Fruit fly (Drosophila melanogaster) whole organism, embryonic: ENCODE measurements around the gene Gnf1.

Experiments used
- Bdp1 ChIP-seq: fragments of 200-800 bp; sonication (Bioruptor generic); optimal IDR thresholded peaks from 3 replicates; lab custom pipeline; 2016; ENCODE audit warnings: missing biosample characterization, missing genetic modification characterization
- CG10543 ChIP-seq: fragments of 200-800 bp; sonication (Bioruptor generic); optimal IDR thresholded peaks from 3 replicates; lab custom pipeline; 2017; ENCODE audit warnings: missing biosample characterization, mild to moderate bottlenecking, missing genetic modification characterization, moderate library complexity
- CG10959 ChIP-seq: fragments of 200-800 bp; sonication (Bioruptor generic); IDR thresholded peaks from 2 replicates; pipeline ENCODE4 v1.3.6; 2022; ENCODE audit warnings: missing biosample characterization, missing genetic modification characterization
- CG11723 ChIP-seq: fragments of 200-800 bp; sonication (Bioruptor generic); optimal IDR thresholded peaks from 2 replicates; lab custom pipeline; 2017; ENCODE audit warnings: missing biosample characterization, mild to moderate bottlenecking, missing genetic modification characterization
- CG12071 ChIP-seq: fragments of 200-800 bp; sonication (Bioruptor generic); optimal IDR thresholded peaks from 3 replicates; lab custom pipeline; 2018; ENCODE audit warnings: missing biosample characterization, mild to moderate bottlenecking, missing genetic modification characterization
- CG12299 ChIP-seq: fragments of 200-800 bp; sonication (Bioruptor generic); optimal IDR thresholded peaks from 2 replicates; lab custom pipeline; 2018; ENCODE audit warnings: missing biosample characterization, mild to moderate bottlenecking, missing genetic modification characterization
- CG12744 ChIP-seq: fragments of 200-800 bp; sonication (Bioruptor generic); optimal IDR thresholded peaks from 2 replicates; lab custom pipeline; 2016; ENCODE audit warnings: missing biosample characterization, missing genetic modification characterization
- CG13296 ChIP-seq: fragments of 200-800 bp; sonication (Bioruptor generic); optimal IDR thresholded peaks from 3 replicates; lab custom pipeline; 2018; ENCODE audit warnings: missing biosample characterization, mild to moderate bottlenecking, missing genetic modification characterization
- CG13424 ChIP-seq: fragments of 200-800 bp; sonication (Bioruptor generic); optimal IDR thresholded peaks from 2 replicates; lab custom pipeline; 2019; ENCODE audit warnings: missing biosample characterization, mild to moderate bottlenecking, missing genetic modification characterization, moderate library complexity
- CG14050 ChIP-seq: fragments of 200-800 bp; sonication (Bioruptor generic); IDR thresholded peaks from 3 replicates; pipeline ENCODE4 v1.3.6; 2022; ENCODE audit warnings: missing biosample characterization, missing genetic modification characterization
- CG14441 ChIP-seq: fragments of 200-800 bp; sonication (Bioruptor generic); IDR thresholded peaks from 2 replicates; pipeline ENCODE4 v1.3.6; 2022; ENCODE audit warnings: missing biosample characterization, missing genetic modification characterization
- CG1647 ChIP-seq: fragments of 200-800 bp; sonication (Bioruptor generic); optimal IDR thresholded peaks from 3 replicates; lab custom pipeline; 2016; ENCODE audit warnings: missing biosample characterization, missing genetic modification characterization
- CG16779 ChIP-seq: fragments of 200-800 bp; sonication (Bioruptor generic); IDR thresholded peaks from 2 replicates; pipeline ENCODE4 v1.3.6; 2022; ENCODE audit warnings: missing biosample characterization, missing genetic modification characterization
- CG16863 ChIP-seq: fragments of 200-800 bp; sonication (Bioruptor generic); optimal IDR thresholded peaks from 3 replicates; lab custom pipeline; 2016; ENCODE audit warnings: missing biosample characterization, missing genetic modification characterization
- CG18476 ChIP-seq: fragments of 200-800 bp; sonication (Bioruptor generic); optimal IDR thresholded peaks from 2 replicates; lab custom pipeline; 2016; ENCODE audit warnings: missing biosample characterization, mild to moderate bottlenecking, missing genetic modification characterization
- CG2129 ChIP-seq: fragments of 200-800 bp; sonication (Bioruptor generic); IDR thresholded peaks from 2 replicates; pipeline ENCODE4 v1.3.6; 2022; ENCODE audit warnings: missing biosample characterization, missing genetic modification characterization; ENCODE audit not compliant: partially characterized antibody
- CG3281 ChIP-seq: fragments of 200-800 bp; sonication (Bioruptor generic); optimal IDR thresholded peaks from 3 replicates; lab custom pipeline; 2017; ENCODE audit warnings: missing biosample characterization, mild to moderate bottlenecking, missing genetic modification characterization
- CG3847 ChIP-seq: fragments of 200-800 bp; sonication (Bioruptor generic); IDR thresholded peaks from 2 replicates; pipeline ENCODE4 v1.3.6; 2022; ENCODE audit warnings: missing biosample characterization, missing genetic modification characterization
- CG5245 ChIP-seq: fragments of 200-800 bp; sonication (Bioruptor generic); optimal IDR thresholded peaks from 3 replicates; lab custom pipeline; 2016; ENCODE audit warnings: missing biosample characterization, missing genetic modification characterization
- CG6654 ChIP-seq: fragments of 200-800 bp; sonication (Bioruptor generic); optimal IDR thresholded peaks from 2 replicates; lab custom pipeline; 2017; ENCODE audit warnings: missing biosample characterization, mild to moderate bottlenecking, missing genetic modification characterization
- CG6791 ChIP-seq: fragments of 200-800 bp; sonication (Bioruptor generic); IDR thresholded peaks from 3 replicates; pipeline ENCODE4 v1.3.6; 2022; ENCODE audit warnings: missing biosample characterization, missing genetic modification characterization; ENCODE audit not compliant: partially characterized antibody
- CG7928 ChIP-seq: fragments of 200-800 bp; sonication (Bioruptor generic); optimal IDR thresholded peaks from 2 replicates; lab custom pipeline; 2017; ENCODE audit warnings: missing biosample characterization, mild to moderate bottlenecking, missing genetic modification characterization
- CG8765 ChIP-seq: fragments of 200-800 bp; sonication (Bioruptor generic); IDR thresholded peaks from 2 replicates; pipeline ENCODE4 v1.3.6; 2022; ENCODE audit warnings: missing biosample characterization, missing genetic modification characterization
- CG9727 ChIP-seq: fragments of 200-800 bp; sonication (Bioruptor generic); optimal IDR thresholded peaks from 3 replicates; lab custom pipeline; 2017; ENCODE audit warnings: missing biosample characterization, mild to moderate bottlenecking, missing genetic modification characterization
- CG9817 ChIP-seq: fragments of 200-800 bp; sonication (Bioruptor generic); optimal IDR thresholded peaks from 2 replicates; lab custom pipeline; 2018; ENCODE audit warnings: missing biosample characterization, mild to moderate bottlenecking, missing genetic modification characterization, moderate library complexity
- Doc3 ChIP-seq: fragments of 200-800 bp; sonication (Bioruptor generic); IDR thresholded peaks from 3 replicates; pipeline ENCODE4 v1.3.6; 2022; ENCODE audit warnings: missing biosample characterization, missing genetic modification characterization; ENCODE audit not compliant: partially characterized antibody
- HmgZ ChIP-seq: fragments of 200-800 bp; sonication (Bioruptor generic); optimal IDR thresholded peaks from 2 replicates; lab custom pipeline; 2018; ENCODE audit warnings: missing biosample characterization, mild to moderate bottlenecking, missing genetic modification characterization
- Hmx ChIP-seq: fragments of 200-800 bp; sonication (Bioruptor generic); optimal IDR thresholded peaks from 2 replicates; lab custom pipeline; 2016; ENCODE audit warnings: missing biosample characterization, missing genetic modification characterization
- Ravus ChIP-seq: fragments of 200-800 bp; sonication (Bioruptor generic); IDR thresholded peaks from 2 replicates; pipeline ENCODE4 v1.3.6; 2022; ENCODE audit warnings: missing biosample characterization, missing genetic modification characterization
- Sox102F ChIP-seq: fragments of 200-800 bp; sonication (Bioruptor generic); optimal IDR thresholded peaks from 2 replicates; lab custom pipeline; 2018; ENCODE audit warnings: missing biosample characterization, mild to moderate bottlenecking, missing genetic modification characterization, moderate library complexity
- ap ChIP-seq: fragments of 200-800 bp; sonication (Bioruptor generic); IDR thresholded peaks from 2 replicates; pipeline ENCODE4 v1.3.6; 2022; ENCODE audit warnings: missing biosample characterization, missing genetic modification characterization
- bigmax ChIP-seq: fragments of 200-800 bp; sonication (Bioruptor generic); optimal IDR thresholded peaks from 2 replicates; lab custom pipeline; 2018; ENCODE audit warnings: missing biosample characterization, mild to moderate bottlenecking, missing genetic modification characterization
- caup ChIP-seq: fragments of 200-800 bp; sonication (Bioruptor generic); optimal IDR thresholded peaks from 3 replicates; lab custom pipeline; 2017; ENCODE audit warnings: missing biosample characterization, mild to moderate bottlenecking, missing genetic modification characterization, moderate library complexity; ENCODE audit not compliant: severe bottlenecking
- da ChIP-seq: fragments of 200-800 bp; sonication (Bioruptor generic); optimal IDR thresholded peaks from 2 replicates; lab custom pipeline; 2016; ENCODE audit warnings: missing biosample characterization, missing genetic modification characterization
- dimm ChIP-seq: fragments of 200-800 bp; sonication (Bioruptor generic); IDR thresholded peaks from 2 replicates; pipeline ENCODE4 v1.3.6; 2022; ENCODE audit warnings: missing biosample characterization, missing genetic modification characterization
- fd102C ChIP-seq: fragments of 200-800 bp; sonication (Bioruptor generic); optimal IDR thresholded peaks from 2 replicates; lab custom pipeline; 2018; ENCODE audit warnings: missing biosample characterization, mild to moderate bottlenecking, missing genetic modification characterization, moderate library complexity
- gcm ChIP-seq: fragments of 200-800 bp; sonication (Bioruptor generic); optimal IDR thresholded peaks from 2 replicates; lab custom pipeline; 2019; ENCODE audit warnings: missing biosample characterization, mild to moderate bottlenecking, missing genetic modification characterization, moderate library complexity
- gcm2 ChIP-seq: fragments of 200-800 bp; sonication (Bioruptor generic); optimal IDR thresholded peaks from 2 replicates; lab custom pipeline; 2016; ENCODE audit warnings: missing biosample characterization, missing genetic modification characterization
- jigr1 ChIP-seq: fragments of 200-800 bp; sonication (Bioruptor generic); IDR thresholded peaks from 3 replicates; pipeline ENCODE4 v1.3.6; 2022; ENCODE audit warnings: missing biosample characterization, missing genetic modification characterization
- lov ChIP-seq, 2 experiments: fragments of 200-800 bp in 1 of 2; fragments of >200 bp in 1 of 2; sonication (Bioruptor generic) in 1 of 2; IDR thresholded peaks in 1 of 2; optimal IDR thresholded peaks in 1 of 2; 2 replicates in 1 of 2; 3 replicates in 1 of 2; pipeline versions ENCODE4 v1.3.6 to Lab custom; 2017 to 2022; ENCODE audit warnings: missing biosample characterization in 1 of 2, missing genetic modification characterization in 1 of 2
- p53 ChIP-seq: fragments of 200-800 bp; sonication (Bioruptor generic); optimal IDR thresholded peaks from 2 replicates; lab custom pipeline; 2016; ENCODE audit warnings: missing biosample characterization, missing genetic modification characterization
- prd ChIP-seq, 3 experiments: fragments of >200 bp in 2 of 3; fragments of 200-800 bp in 1 of 3; sonication (Bioruptor generic) in 1 of 3; optimal IDR thresholded peaks in 2 of 3; IDR thresholded peaks in 1 of 3; 2 replicates in 2 of 3; 3 replicates in 1 of 3; pipeline versions ENCODE4 v1.3.6 to Lab custom; 2017 to 2022; ENCODE audit warnings: missing biosample characterization in 1 of 3, missing genetic modification characterization in 1 of 3
- pros ChIP-seq: fragments of 200-800 bp; sonication (Bioruptor generic); optimal IDR thresholded peaks from 3 replicates; lab custom pipeline; 2019; ENCODE audit warnings: missing biosample characterization, mild to moderate bottlenecking, missing genetic modification characterization, moderate library complexity
- pzg ChIP-seq: fragments of 200-800 bp; sonication (Bioruptor generic); optimal IDR thresholded peaks from 3 replicates; lab custom pipeline; 2018; ENCODE audit warnings: missing biosample characterization, mild to moderate bottlenecking, missing genetic modification characterization, moderate library complexity
- ro ChIP-seq: fragments of 200-800 bp; sonication (Bioruptor generic); IDR thresholded peaks from 2 replicates; pipeline ENCODE4 v1.3.6; 2022; ENCODE audit warnings: missing biosample characterization, missing genetic modification characterization
- sd ChIP-seq: fragments of 200-800 bp; sonication (Bioruptor generic); optimal IDR thresholded peaks from 3 replicates; lab custom pipeline; 2018; ENCODE audit warnings: missing biosample characterization, mild to moderate bottlenecking, missing genetic modification characterization, moderate library complexity
- slou ChIP-seq: fragments of 200-800 bp; sonication (Bioruptor generic); optimal IDR thresholded peaks from 3 replicates; lab custom pipeline; 2016; ENCODE audit warnings: missing biosample characterization, missing genetic modification characterization
- stwl ChIP-seq: fragments of 200-800 bp; sonication (Bioruptor generic); optimal IDR thresholded peaks from 3 replicates; lab custom pipeline; 2018; ENCODE audit warnings: missing biosample characterization, mild to moderate bottlenecking, missing genetic modification characterization, moderate library complexity
- tx ChIP-seq: fragments of 200-800 bp; sonication (Bioruptor generic); optimal IDR thresholded peaks from 2 replicates; lab custom pipeline; 2016; ENCODE audit warnings: missing biosample characterization, missing genetic modification characterization
- wdn ChIP-seq: fragments of 200-800 bp; sonication (Bioruptor generic); IDR thresholded peaks from 2 replicates; pipeline ENCODE4 v1.3.6; 2022; ENCODE audit warnings: missing biosample characterization, missing genetic modification characterization

The Gnf1 gene

dm6 chr3R:4952571-4952929 is 46.1 kb downstream of the Gnf1 start, which contains the start of gene Ubc6 (continued):
- TF ChIP-seq pros (GFP tag; lab: Kevin White, UChicago), result no peak
- peak; percentile 59 for TF ChIP-seq CG13424
- TF ChIP-seq CG11723 (GFP tag; lab: Kevin White, UChicago), result peak; percentile 9
- peak; percentile 93 for TF ChIP-seq HmgZ (tag; lab: Kevin White, UChicago)
- no peak for TF ChIP-seq Ravus (GFP tag; lab: Robert Waterston, UW)
- no peak for TF ChIP-seq CG12071
- peak; percentile 72 for TF ChIP-seq caup (GFP tag; lab: Kevin White, UChicago)
- TF ChIP-seq CG16779 (GFP tag; lab: Robert Waterston, UW), result no peak
- TF ChIP-seq wdn (GFP tag; lab: Robert Waterston, UW), result no peak
- no peak for TF ChIP-seq dimm
- no peak for TF ChIP-seq Sox102F (GFP tag; lab: Kevin White, UChicago)
- TF ChIP-seq CG1647, result peak; percentile 68
- no peak for TF ChIP-seq CG6791 (GFP tag; lab: Robert Waterston, UW)
- TF ChIP-seq CG9727 (GFP tag; lab: Kevin White, UChicago), result peak; percentile 55
- peak; percentile 25 for TF ChIP-seq CG5245
- TF ChIP-seq CG8765, result no peak
- TF ChIP-seq lov (optimal IDR thresholded peaks at IDR 0.05; lab: Kevin White, UChicago), result no peak
- TF ChIP-seq lov (GFP tag; IDR thresholded peaks at IDR 0.05; lab: Robert Waterston, UW), result no peak
- no peak for TF ChIP-seq fd102C
- peak; percentile 71 for TF ChIP-seq tx (GFP tag; lab: Kevin White, UChicago)
- no peak for TF ChIP-seq ro (GFP tag; lab: Robert Waterston, UW)
- TF ChIP-seq da (GFP tag; lab: Kevin White, UChicago), result peak; percentile 65
- no peak for TF ChIP-seq Doc3 (GFP tag; lab: Robert Waterston, UW)
- peak; percentile 14 for TF ChIP-seq CG10543 (GFP tag; lab: Kevin White, UChicago)
- no peak for TF ChIP-seq CG10959 (GFP tag; lab: Robert Waterston, UW)
- TF ChIP-seq CG7928 (GFP tag; lab: Kevin White, UChicago), result peak; percentile 51
- TF ChIP-seq sd (tag; lab: Kevin White, UChicago), result no peak
- no peak for TF ChIP-seq CG18476 (GFP tag; lab: Kevin White, UChicago)
- no peak for TF ChIP-seq CG6654
- no peak for TF ChIP-seq CG2129 (GFP tag; lab: Robert Waterston, UW)
- TF ChIP-seq CG16863 (GFP tag; lab: Kevin White, UChicago), result peak; percentile 71
- peak; percentile 65 for TF ChIP-seq Bdp1
- no peak for TF ChIP-seq prd (optimal IDR thresholded peaks at IDR 0.05; lab: Kevin White, UChicago)
- no peak for TF ChIP-seq prd (GFP tag; IDR thresholded peaks at IDR 0.05; lab: Robert Waterston, UW)
- peak; percentile 34 for TF ChIP-seq gcm2 (GFP tag; lab: Kevin White, UChicago)
- TF ChIP-seq CG14441 (GFP tag; lab: Robert Waterston, UW), result no peak
- TF ChIP-seq Hmx (GFP tag; lab: Kevin White, UChicago), result no peak
- peak; percentile 23 for TF ChIP-seq CG3281
- TF ChIP-seq pzg (GFP tag; lab: Kevin White, UChicago), result peak; percentile 99
- no peak for TF ChIP-seq CG3847
- no peak for TF ChIP-seq jigr1 (GFP tag; lab: Robert Waterston, UW)
- TF ChIP-seq ap (GFP tag; lab: Robert Waterston, UW), result no peak
- no peak for TF ChIP-seq bigmax (GFP tag; lab: Kevin White, UChicago)
- TF ChIP-seq gcm, result no peak
- TF ChIP-seq CG9817 (tag; lab: Kevin White, UChicago), result peak; percentile 52
- peak; percentile 82 for TF ChIP-seq stwl (tag; lab: Kevin White, UChicago)
- TF ChIP-seq CG12744 (GFP tag; lab: Kevin White, UChicago), result peak; percentile 32
- TF ChIP-seq CG14050, result no peak
- no peak for TF ChIP-seq CG13296
- TF ChIP-seq CG12299 (tag; lab: Kevin White, UChicago), result peak; percentile 24
- peak; percentile 84 for TF ChIP-seq p53 (GFP tag; lab: Kevin White, UChicago)
- TF ChIP-seq slou, result peak; percentile 40
